Worm (Caenorhabditis elegans): ENCODE results near the gene cec-4.

- TF ChIP-seq nhr-25 (tag; optimal IDR thresholded peaks at IDR 0.05): no peak
- no peak for TF ChIP-seq lin-39 (tag; optimal IDR thresholded peaks at IDR 0.05)
- no peak for TF ChIP-seq nhr-21 (tag; optimal IDR thresholded peaks at IDR 0.05)
- TF ChIP-seq crh-2 (tag; optimal IDR thresholded peaks at IDR 0.05): no peak
- TF ChIP-seq zag-1 (tag; optimal IDR thresholded peaks at IDR 0.05): peak; percentile 17
- TF ChIP-seq unc-62 (GFP tag; optimal IDR thresholded peaks at IDR 0.05): no peak
- TF ChIP-seq lin-11 (tag; optimal IDR thresholded peaks at IDR 0.05): no peak
Measured at ce11 chrIV:7620450-7620849, 44.9 kb downstream of the cec-4 start.
